Fruit fly (Drosophila melanogaster): ENCODE results near the gene CG12674.

The CG12674 gene

dm6 chr2L:2079619-2080018, at the start of gene CG12674:
Gene CG12674, plus strand, starts transcription at chr2L:2079919.
- TF ChIP-seq D1 (tag; optimal IDR thresholded peaks at IDR 0.05) (no peak), EcR (GFP tag; optimal IDR thresholded peaks at IDR 0.05) (no peak), rn (GFP tag; IDR thresholded peaks at IDR 0.05) (no peak), Pif1A (GFP tag; optimal IDR thresholded peaks at IDR 0.05) (no peak), CG8301 (tag; optimal IDR thresholded peaks at IDR 0.05) (no peak), fd96Ca (GFP tag; IDR thresholded peaks at IDR 0.05) (no peak), CG8159 (tag; optimal IDR thresholded peaks at IDR 0.05) (no peak), CG13204 (GFP tag; optimal IDR thresholded peaks at IDR 0.05) (no peak), gl (tag; optimal IDR thresholded peaks at IDR 0.05) (no peak), Ets98B (GFP tag; IDR thresholded peaks at IDR 0.05) (no peak), CG34367 (tag; optimal IDR thresholded peaks at IDR 0.05) (no peak), CG4496 (GFP tag; IDR thresholded peaks at IDR 0.05) (no peak), CG32121 (GFP tag; IDR thresholded peaks at IDR 0.05) (no peak), CG14655 (GFP tag; optimal IDR thresholded peaks at IDR 0.05) (no peak), CG17806 (tag; optimal IDR thresholded peaks at IDR 0.05) (no peak), Snoo (tag; optimal IDR thresholded peaks at IDR 0.05) (no peak), CG15710 (tag; optimal IDR thresholded peaks at IDR 0.05) (no peak), CG10348 (GFP tag; IDR thresholded peaks at IDR 0.05) (no peak)

dm6 chr2L:2031522-2031921, 48.2 kb upstream of the CG12674 start:
- TF ChIP-seq D1 (tag; optimal IDR thresholded peaks at IDR 0.05) (no peak), gl (tag; optimal IDR thresholded peaks at IDR 0.05) (no peak), CG32121 (GFP tag; IDR thresholded peaks at IDR 0.05) (no peak), CG15710 (tag; optimal IDR thresholded peaks at IDR 0.05) (no peak), CG12605 (GFP tag; IDR thresholded peaks at IDR 0.05) (no peak), Pif1A (GFP tag; optimal IDR thresholded peaks at IDR 0.05) (no peak), Snoo (tag; optimal IDR thresholded peaks at IDR 0.05) (no peak), CG9948 (tag; optimal IDR thresholded peaks at IDR 0.05) (no peak), rn (GFP tag; IDR thresholded peaks at IDR 0.05) (no peak), CG4496 (GFP tag; IDR thresholded peaks at IDR 0.05) (no peak), CG8159 (tag; optimal IDR thresholded peaks at IDR 0.05) (no peak), fd96Ca (GFP tag; IDR thresholded peaks at IDR 0.05) (no peak), Pif1B (GFP tag; optimal IDR thresholded peaks at IDR 0.05) (no peak), CG14655 (GFP tag; optimal IDR thresholded peaks at IDR 0.05) (no peak), CG10348 (GFP tag; IDR thresholded peaks at IDR 0.05) (no peak), CG13204 (GFP tag; optimal IDR thresholded peaks at IDR 0.05) (no peak), EcR (GFP tag; optimal IDR thresholded peaks at IDR 0.05) (no peak), CG17806 (tag; optimal IDR thresholded peaks at IDR 0.05) (no peak), CG8301 (tag; optimal IDR thresholded peaks at IDR 0.05) (no peak), CG34367 (tag; optimal IDR thresholded peaks at IDR 0.05) (no peak)

dm6 chr2L:2032076-2032475, 47.6 kb upstream of the CG12674 start:
- TF ChIP-seq CG17806 (tag; optimal IDR thresholded peaks at IDR 0.05), result no peak
- TF ChIP-seq CG4496 (GFP tag; IDR thresholded peaks at IDR 0.05), result no peak
- TF ChIP-seq CG34367 (tag; optimal IDR thresholded peaks at IDR 0.05), result no peak

dm6 chr2L:2035941-2036340, 43.8 kb upstream of the CG12674 start, which contains the start of gene CG42296:
Gene CG42296, minus strand, starts transcription at chr2L:2036041.
- no peak for TF ChIP-seq Ets98B (GFP tag; IDR thresholded peaks at IDR 0.05)

dm6 chr2L:2037165-2037550, 42.6 kb upstream of the CG12674 start, which contains the start of gene lectin-22C:
Gene lectin-22C, minus strand, starts transcription at chr2L:2037265.
- no peak for TF ChIP-seq EcR (GFP tag; optimal IDR thresholded peaks at IDR 0.05)
- TF ChIP-seq CG17806 (tag; optimal IDR thresholded peaks at IDR 0.05), result no peak
- no peak for TF ChIP-seq CG8159 (tag; optimal IDR thresholded peaks at IDR 0.05)
- no peak for TF ChIP-seq fd96Ca (GFP tag; IDR thresholded peaks at IDR 0.05)
- TF ChIP-seq Pif1A (GFP tag; optimal IDR thresholded peaks at IDR 0.05), result no peak
- TF ChIP-seq rn (GFP tag; IDR thresholded peaks at IDR 0.05), result no peak

- TF ChIP-seq gl (tag; optimal IDR thresholded peaks at IDR 0.05), result no peak
- peak; percentile 63 for TF ChIP-seq CG13204 (GFP tag; optimal IDR thresholded peaks at IDR 0.05)
These were observed 42.0 kb upstream of the CG12674 start for dm6 chr2L:2037551-2038252.

dm6 chr2L:2038253-2038955, 41.3 kb upstream of the CG12674 start:
- TF ChIP-seq CG4496 (GFP tag; IDR thresholded peaks at IDR 0.05) (no peak), EcR (GFP tag; optimal IDR thresholded peaks at IDR 0.05) (peak; percentile 92), CG13204 (GFP tag; optimal IDR thresholded peaks at IDR 0.05) (peak; percentile 42)
